Worm (Caenorhabditis elegans): Measurements from ENCODE around the gene mnm-2.

Gene mnm-2

DNA sequence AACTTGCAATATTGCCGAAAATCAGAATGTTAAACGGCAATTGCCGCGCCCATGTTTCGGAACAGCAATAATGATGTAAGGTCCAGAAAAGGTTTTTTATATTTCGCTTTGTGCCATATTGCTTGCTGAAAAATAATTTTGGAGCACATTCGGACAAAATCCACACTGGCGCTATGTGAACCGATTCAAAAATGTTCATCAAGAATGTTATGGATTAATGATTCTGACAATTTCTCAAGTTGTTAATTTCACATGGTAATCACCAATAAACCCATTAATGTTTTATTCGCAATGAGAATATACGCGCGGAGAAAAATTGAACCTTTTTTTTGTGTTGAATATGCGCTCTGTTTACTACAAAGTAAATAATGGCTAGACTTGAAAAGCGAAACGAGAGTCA is 20.2 kb downstream of the mnm-2 start:
- no peak for TF ChIP-seq Y79H2A.3 (GFP tag; conservative IDR thresholded peaks at IDR 0.05)
- TF ChIP-seq akir-1 (GFP tag; optimal IDR thresholded peaks at IDR 0.05), result no peak
- TF ChIP-seq F49E8.2 (tag; optimal IDR thresholded peaks at IDR 0.05; ENCODE audit: insufficient read depth), result no peak
- no peak for TF ChIP-seq aptf-2 (GFP tag; conservative IDR thresholded peaks at IDR 0.05)
- no peak for TF ChIP-seq unc-130 (GFP tag; optimal IDR thresholded peaks at IDR 0.05)

DNA sequence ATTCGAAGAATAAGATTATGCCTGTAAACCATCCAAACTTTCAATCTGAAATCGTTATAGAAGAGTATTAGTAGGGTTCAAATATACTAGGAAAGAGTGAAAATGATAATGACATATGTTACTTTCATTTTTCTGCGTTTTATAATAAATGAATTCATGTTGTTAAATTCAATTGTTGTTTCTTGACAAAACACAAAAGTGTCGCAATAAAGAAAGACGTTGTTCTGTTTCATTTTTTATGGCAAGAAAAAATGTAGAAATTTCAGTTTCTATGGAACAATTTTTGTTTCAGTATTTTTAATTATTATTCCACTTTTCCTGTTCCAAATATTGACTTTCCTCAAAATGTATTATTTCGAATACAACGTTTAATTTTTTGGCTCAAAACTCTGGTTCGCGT is 23.9 kb downstream of the mnm-2 start, which contains the start of gene C10A4.4:
C10A4.4 (plus strand) TSS at position 301 of the 400 bp plus-strand sequence.
- TF ChIP-seq Y53F4B.3 (GFP tag; IDR thresholded peaks at IDR 0.05) (no peak), B0019.2 (GFP tag; conservative IDR thresholded peaks at IDR 0.05) (no peak), mes-4 (tag; optimal IDR thresholded peaks at IDR 0.05) (no peak), F49E8.2 (tag; optimal IDR thresholded peaks at IDR 0.05; ENCODE audit: insufficient read depth) (no peak), attf-5 (GFP tag; optimal IDR thresholded peaks at IDR 0.05) (no peak), ceh-40 (GFP tag; IDR thresholded peaks at IDR 0.05) (no peak), T07F8.4 (tag; optimal IDR thresholded peaks at IDR 0.05) (no peak), F37B4.10 (GFP tag; IDR thresholded peaks at IDR 0.05) (no peak), egl-44 (GFP tag; IDR thresholded peaks at IDR 0.05) (no peak)

ce11 chrX:7398584-7398983 is 26.1 kb downstream of the mnm-2 start, which contains the start of gene C10A4.10:
Gene C10A4.10 (plus strand): TSS chrX:7398884.
- TF ChIP-seq F57C9.4 (tag; optimal IDR thresholded peaks at IDR 0.05) (no peak), lin-40 (tag; optimal IDR thresholded peaks at IDR 0.05) (no peak), unc-62 (GFP tag; optimal IDR thresholded peaks at IDR 0.05) (no peak), mcd-1 (GFP tag; IDR thresholded peaks at IDR 0.05) (no peak), attf-6 (GFP tag; IDR thresholded peaks at IDR 0.05) (no peak), tbx-9 (tag; optimal IDR thresholded peaks at IDR 0.05; ENCODE audit: borderline replicate concordance) (no peak), efl-1 (GFP tag; optimal IDR thresholded peaks at IDR 0.05) (no peak), atf-7 (tag; optimal IDR thresholded peaks at IDR 0.05) (no peak), F55B11.4 (tag; optimal IDR thresholded peaks at IDR 0.05; ENCODE audit: borderline replicate concordance, insufficient read depth) (no peak), B0336.3 (GFP tag; IDR thresholded peaks at IDR 0.05) (no peak), Y95B8A.8 (GFP tag; IDR thresholded peaks at IDR 0.05) (no peak), ekl-4 (GFP tag; IDR thresholded peaks at IDR 0.05) (no peak), snpc-1.3 (tag; optimal IDR thresholded peaks at IDR 0.05; ENCODE audit: insufficient read depth) (no peak), unc-130 (GFP tag; optimal IDR thresholded peaks at IDR 0.05) (no peak), ama-1 (optimal IDR thresholded peaks at IDR 0.05) (no peak), ama-1 (GFP tag; optimal IDR thresholded peaks at IDR 0.05) (no peak), dpff-1 (tag; optimal IDR thresholded peaks at IDR 0.05) (no peak), zim-3 (tag; optimal IDR thresholded peaks at IDR 0.05) (no peak), ceh-100 (GFP tag; IDR thresholded peaks at IDR 0.05) (no peak), Y53F4B.3 (GFP tag; IDR thresholded peaks at IDR 0.05) (no peak)

ce11 chrX:7397935-7398334 is 26.8 kb downstream of the mnm-2 start, which contains the start of gene C10A4.13:
Gene C10A4.13 (minus strand): TSS chrX:7398035.
- no peak for TF ChIP-seq T07F8.4 (tag; optimal IDR thresholded peaks at IDR 0.05)
- TF ChIP-seq B0019.2 (GFP tag; conservative IDR thresholded peaks at IDR 0.05), result no peak
- TF ChIP-seq pbrm-1 (GFP tag; IDR thresholded peaks at IDR 0.05), result no peak
- no peak for TF ChIP-seq repo-1 (tag; optimal IDR thresholded peaks at IDR 0.05)
- no peak for TF ChIP-seq ceh-40 (GFP tag; IDR thresholded peaks at IDR 0.05)
- TF ChIP-seq K12H6.12 (tag; optimal IDR thresholded peaks at IDR 0.05), result no peak
- TF ChIP-seq bed-1 (GFP tag; IDR thresholded peaks at IDR 0.05), result no peak
- TF ChIP-seq egl-44 (GFP tag; IDR thresholded peaks at IDR 0.05), result no peak
- no peak for TF ChIP-seq ekl-4 (GFP tag; IDR thresholded peaks at IDR 0.05)

All from whole organism, young adult.